Worm (Caenorhabditis elegans) whole organism, midembryonic: ENCODE measurements around the gene C53B4.2.

ENCODE experiments used
- T22C8.4 ChIP-seq: fragments of 200-800 bp; sonication (Bioruptor generic); IDR thresholded peaks from 2 replicates; pipeline ENCODE4 v1.3.6; 2022; ENCODE audit warnings: missing genetic modification characterization, missing compliant biosample characterization
- cog-1 ChIP-seq: sonication (generic microtip); optimal IDR thresholded peaks from 2 replicates; lab custom pipeline; 2016; ENCODE audit warnings: missing genetic modification characterization, missing compliant biosample characterization
- flt-1 ChIP-seq: fragments of 200-800 bp; sonication (Bioruptor generic); IDR thresholded peaks from 2 replicates; pipeline ENCODE4 v1.3.6; 2022; ENCODE audit warnings: missing genetic modification characterization, missing compliant biosample characterization
- klf-2 ChIP-seq: fragments of 200-800 bp; sonication (Bioruptor generic); conservative IDR thresholded peaks from 2 replicates; pipeline ENCODE4 v1.3.6; 2022; ENCODE audit warnings: missing genetic modification reagents, missing genetic modification characterization, missing compliant biosample characterization
- ref-1 ChIP-seq: fragments of 200-800 bp; sonication (Bioruptor generic); conservative IDR thresholded peaks from 2 replicates; pipeline ENCODE4 v1.3.6; 2022; ENCODE audit warnings: missing genetic modification reagents, missing genetic modification characterization, missing compliant biosample characterization
- tab-1 ChIP-seq: fragments of 200-800 bp; sonication (Bioruptor generic); IDR thresholded peaks from 2 replicates; pipeline ENCODE4 v1.3.6; 2022; ENCODE audit warnings: missing genetic modification characterization, missing compliant biosample characterization
- ztf-23 ChIP-seq: fragments of 200-800 bp; sonication (Bioruptor generic); IDR thresholded peaks from 2 replicates; pipeline ENCODE4 v1.3.6; 2022; ENCODE audit warnings: missing genetic modification reagents, missing genetic modification characterization, missing compliant biosample characterization
- ztf-29 ChIP-seq: fragments of 200-800 bp; sonication (Bioruptor generic); IDR thresholded peaks from 2 replicates; pipeline ENCODE4 v1.3.6; 2022; ENCODE audit warnings: missing genetic modification reagents, missing genetic modification characterization, missing compliant biosample characterization

- TF ChIP-seq klf-2 (no peak), flt-1 (no peak), ref-1 (GFP tag; lab: Robert Waterston, UW) (no peak), cog-1 (tag; lab: Kevin White, UChicago) (no peak), T22C8.4 (GFP tag; lab: Robert Waterston, UW) (no peak), ztf-23 (GFP tag; lab: Robert Waterston, UW) (no peak), tab-1 (GFP tag; lab: Robert Waterston, UW) (no peak), ztf-29 (GFP tag; lab: Robert Waterston, UW) (no peak)
These were observed 40.0 kb upstream of the C53B4.2 start, which contains the start of the genes D1046.2 and cfim-2 for ce11 chrIV:8925990-8926389.
